Fruit fly (Drosophila melanogaster): Measurements from ENCODE around the gene RpS10a.

RpS10a gene

DNA sequence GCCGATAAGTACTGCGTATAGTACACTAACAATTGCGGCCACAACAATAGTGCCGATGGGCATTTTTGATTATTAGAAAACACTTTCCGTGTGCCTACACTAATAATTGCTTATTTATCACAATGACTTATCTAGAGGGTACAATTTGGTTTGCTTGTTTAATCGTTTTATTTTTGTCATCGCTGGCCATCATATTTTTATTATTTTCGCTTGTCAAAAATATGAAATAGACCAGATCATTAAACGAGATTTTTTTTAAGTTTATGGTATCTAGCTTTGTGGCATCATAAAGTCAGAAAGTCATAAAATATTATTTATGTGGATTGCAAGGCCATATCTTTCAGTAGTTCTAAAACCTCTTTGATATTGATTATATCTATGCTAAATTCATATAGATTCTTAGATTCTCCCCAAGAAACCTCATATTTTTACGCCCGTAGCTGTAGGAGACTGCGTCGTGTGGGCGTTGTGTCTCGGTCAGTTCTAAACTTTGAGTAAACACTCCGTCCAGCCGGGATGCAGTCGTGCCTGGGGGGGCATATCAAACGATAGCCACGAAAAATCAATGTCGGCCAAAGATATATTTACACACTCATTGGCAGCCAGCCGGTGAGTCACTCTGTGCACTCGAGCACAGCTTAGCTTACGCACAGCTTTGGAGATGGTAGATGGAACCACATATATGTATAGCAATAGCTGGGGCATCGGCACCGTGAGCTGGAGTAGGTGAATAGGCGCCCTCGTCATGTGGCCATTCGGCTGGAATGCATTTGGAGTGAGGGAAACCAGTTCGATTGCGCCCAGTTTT, 47.7 kb upstream of the RpS10a start (continued):
- TF ChIP-seq Vsx1 (GFP tag; optimal IDR thresholded peaks at IDR 0.05) (no peak), gem (tag; optimal IDR thresholded peaks at IDR 0.05) (peak; percentile 58), CG10267 (tag; optimal IDR thresholded peaks at IDR 0.05) (peak; percentile 37), CG12219 (GFP tag; optimal IDR thresholded peaks at IDR 0.05) (no peak), CG5180 (GFP tag; optimal IDR thresholded peaks at IDR 0.05) (no peak), Sox102F (GFP tag; optimal IDR thresholded peaks at IDR 0.05) (peak; percentile 9), CG6654 (GFP tag; optimal IDR thresholded peaks at IDR 0.05) (peak; percentile 12), CG8388 (GFP tag; optimal IDR thresholded peaks at IDR 0.05) (peak; percentile 10), CG30431 (GFP tag; optimal IDR thresholded peaks at IDR 0.05) (peak; percentile 9), shn (GFP tag; optimal IDR thresholded peaks at IDR 0.05) (peak; percentile 2), CG17359 (tag; optimal IDR thresholded peaks at IDR 0.05) (peak; percentile 7), Blimp-1 (GFP tag; optimal IDR thresholded peaks at IDR 0.05) (peak; percentile 21), bigmax (GFP tag; optimal IDR thresholded peaks at IDR 0.05) (no peak), Hsf (GFP tag; optimal IDR thresholded peaks at IDR 0.05) (peak; percentile 47), nmo (GFP tag; optimal IDR thresholded peaks at IDR 0.05) (peak; percentile 60), sima (GFP tag; optimal IDR thresholded peaks at IDR 0.05) (no peak), mld (GFP tag; IDR thresholded peaks at IDR 0.05; ENCODE audit: partially characterized antibody) (no peak), CG9609 (GFP tag; optimal IDR thresholded peaks at IDR 0.05) (no peak), org-1 (GFP tag; optimal IDR thresholded peaks at IDR 0.05) (peak; percentile 4), abd-A (tag; optimal IDR thresholded peaks at IDR 0.05) (no peak), E2f2 (GFP tag; IDR thresholded peaks at IDR 0.05) (no peak), Lim3 (GFP tag; IDR thresholded peaks at IDR 0.05) (no peak), eyg (GFP tag; optimal IDR thresholded peaks at IDR 0.05) (no peak), Sox100B (GFP tag; optimal IDR thresholded peaks at IDR 0.05) (no peak), PHDP (tag; optimal IDR thresholded peaks at IDR 0.05) (peak; percentile 38), CG2202 (tag; optimal IDR thresholded peaks at IDR 0.05) (no peak), lilli (GFP tag; optimal IDR thresholded peaks at IDR 0.05) (peak; percentile 43), tin (GFP tag; optimal IDR thresholded peaks at IDR 0.05) (no peak), dati (GFP tag; IDR thresholded peaks at IDR 0.05) (peak; percentile 16; the same call in 1 of the 2 replicates), CG13424 (tag; optimal IDR thresholded peaks at IDR 0.05) (no peak), ind (GFP tag; optimal IDR thresholded peaks at IDR 0.05) (peak; percentile 24), CG18764 (GFP tag; optimal IDR thresholded peaks at IDR 0.05) (no peak), cwo (GFP tag; optimal IDR thresholded peaks at IDR 0.05) (peak; percentile 7), ATbp (GFP tag; optimal IDR thresholded peaks at IDR 0.05) (peak; percentile 38), CG11695 (GFP tag; IDR thresholded peaks at IDR 0.05) (0 out of 3 replicates have a peak, but pooled peaks have one; percentile 17), danr (GFP tag; IDR thresholded peaks at IDR 0.05) (no peak), CG14710 (tag; optimal IDR thresholded peaks at IDR 0.05) (peak; percentile 8), CG4730 (GFP tag; IDR thresholded peaks at IDR 0.05) (no peak), Bdp1 (GFP tag; optimal IDR thresholded peaks at IDR 0.05) (no peak), C15 (GFP tag; IDR thresholded peaks at IDR 0.05) (no peak), Xrp1 (GFP tag; IDR thresholded peaks at IDR 0.05) (no peak), vvl (GFP tag; IDR thresholded peaks at IDR 0.05) (peak; percentile 50), stwl (tag; optimal IDR thresholded peaks at IDR 0.05) (no peak), CG14860 (GFP tag; IDR thresholded peaks at IDR 0.05; ENCODE audit: partially characterized antibody) (no peak), CG9437 (GFP tag; optimal IDR thresholded peaks at IDR 0.05) (peak; percentile 38), peb (GFP tag; IDR thresholded peaks at IDR 0.05) (no peak), CG16779 (GFP tag; IDR thresholded peaks at IDR 0.05) (no peak), CG6689 (GFP tag; IDR thresholded peaks at IDR 0.05) (no peak), dysf (GFP tag; IDR thresholded peaks at IDR 0.05) (peak; percentile 49; the same call in 1 of the 3 replicates)
